Fruit fly (Drosophila melanogaster) whole organism, embryonic: Measurements from ENCODE around the gene Sec23.

Source experiments
- B-H2 ChIP-seq: fragments of 200-800 bp; sonication (Bioruptor generic); optimal IDR thresholded peaks from 2 replicates; lab custom pipeline; 2018; ENCODE audit warnings: missing biosample characterization, mild to moderate bottlenecking, missing genetic modification characterization
- CG10431 ChIP-seq: fragments of 200-800 bp; sonication (Bioruptor generic); optimal IDR thresholded peaks from 3 replicates; lab custom pipeline; 2018; ENCODE audit warnings: missing biosample characterization, mild to moderate bottlenecking, missing genetic modification characterization
- CG12391 ChIP-seq: fragments of 200-800 bp; sonication (Bioruptor generic); optimal IDR thresholded peaks from 3 replicates; lab custom pipeline; 2018; ENCODE audit warnings: missing biosample characterization, mild to moderate bottlenecking, missing genetic modification characterization, moderate library complexity
- CG12769 ChIP-seq: fragments of 200-800 bp; sonication (Bioruptor generic); optimal IDR thresholded peaks from 2 replicates; lab custom pipeline; 2019; ENCODE audit warnings: missing biosample characterization, mild to moderate bottlenecking, missing genetic modification characterization, moderate library complexity
- CG13123 ChIP-seq: fragments of 200-800 bp; sonication (Bioruptor generic); optimal IDR thresholded peaks from 2 replicates; lab custom pipeline; 2016; ENCODE audit warnings: missing biosample characterization, missing genetic modification characterization
- CG13287 ChIP-seq: fragments of 200-800 bp; sonication (Bioruptor generic); IDR thresholded peaks from 2 replicates; pipeline ENCODE4 v1.3.6; 2022; ENCODE audit warnings: missing biosample characterization, missing genetic modification characterization; ENCODE audit not compliant: partially characterized antibody
- CG13624 ChIP-seq: fragments of 200-800 bp; sonication (Bioruptor generic); optimal IDR thresholded peaks from 2 replicates; lab custom pipeline; 2016; ENCODE audit warnings: missing biosample characterization, missing genetic modification characterization
- CG15269 ChIP-seq: fragments of 200-800 bp; sonication (Bioruptor generic); optimal IDR thresholded peaks from 2 replicates; lab custom pipeline; 2018; ENCODE audit warnings: missing biosample characterization, mild to moderate bottlenecking, missing genetic modification characterization, moderate library complexity
- CG17802 ChIP-seq: fragments of 200-800 bp; sonication (Bioruptor generic); optimal IDR thresholded peaks from 2 replicates; lab custom pipeline; 2018; ENCODE audit warnings: missing biosample characterization, mild to moderate bottlenecking, missing genetic modification characterization, moderate library complexity
- CG17829 ChIP-seq: fragments of 200-800 bp; optimal IDR thresholded peaks from 2 replicates; lab custom pipeline; 2019; ENCODE audit warnings: missing biosample characterization, mild to moderate bottlenecking, missing genetic modification characterization, moderate library complexity
- CG3838 ChIP-seq: fragments of 200-800 bp; sonication (Bioruptor generic); optimal IDR thresholded peaks from 3 replicates; lab custom pipeline; 2016; ENCODE audit warnings: missing biosample characterization, missing genetic modification characterization
- CG4707 ChIP-seq: fragments of 200-800 bp; sonication (Bioruptor generic); optimal IDR thresholded peaks from 2 replicates; lab custom pipeline; 2018; ENCODE audit warnings: missing biosample characterization, mild to moderate bottlenecking, missing genetic modification characterization, moderate library complexity
- CG7786 ChIP-seq: fragments of 200-800 bp; sonication (Bioruptor generic); optimal IDR thresholded peaks from 2 replicates; lab custom pipeline; 2016; ENCODE audit warnings: missing biosample characterization, missing genetic modification characterization
- CG8290 ChIP-seq, 3 experiments: fragments of 200-800 bp; sonication (Bioruptor generic); optimal IDR thresholded peaks; 2 replicates each; lab custom pipeline; 2016 to 2019; ENCODE audit warnings: missing biosample characterization in 3 of 3, missing genetic modification characterization in 3 of 3, mild to moderate bottlenecking in 2 of 3, moderate library complexity in 1 of 3
- CG9817 ChIP-seq: fragments of 200-800 bp; sonication (Bioruptor generic); optimal IDR thresholded peaks from 2 replicates; lab custom pipeline; 2018; ENCODE audit warnings: missing biosample characterization, mild to moderate bottlenecking, missing genetic modification characterization, moderate library complexity
- D ChIP-seq, 2 experiments: fragments of 200-800 bp in 1 of 2; fragments of >200 bp in 1 of 2; sonication (Bioruptor generic) in 1 of 2; optimal IDR thresholded peaks; 2 replicates in 1 of 2; 3 replicates in 1 of 2; lab custom pipeline; 2017; ENCODE audit warnings: mild to moderate bottlenecking in 1 of 2, missing biosample characterization in 1 of 2, missing genetic modification characterization in 1 of 2, missing genetic modification reagents in 1 of 2
- Doc3 ChIP-seq: fragments of 200-800 bp; sonication (Bioruptor generic); IDR thresholded peaks from 3 replicates; pipeline ENCODE4 v1.3.6; 2022; ENCODE audit warnings: missing biosample characterization, missing genetic modification characterization; ENCODE audit not compliant: partially characterized antibody
- Ets65A ChIP-seq: fragments of 200-800 bp; sonication (Bioruptor generic); peaks from one replicate; lab custom pipeline; 2016; ENCODE audit warnings: missing biosample characterization, missing genetic modification characterization
- HLHmδ ChIP-seq: fragments of 200-800 bp; sonication (Bioruptor generic); optimal IDR thresholded peaks from 2 replicates; lab custom pipeline; 2018; ENCODE audit warnings: missing biosample characterization, mild to moderate bottlenecking, missing genetic modification characterization, moderate library complexity
- HmgZ ChIP-seq: fragments of 200-800 bp; sonication (Bioruptor generic); optimal IDR thresholded peaks from 2 replicates; lab custom pipeline; 2018; ENCODE audit warnings: missing biosample characterization, mild to moderate bottlenecking, missing genetic modification characterization
- Hmr ChIP-seq: fragments of 200-800 bp; sonication (Bioruptor generic); optimal IDR thresholded peaks from 3 replicates; lab custom pipeline; 2017; ENCODE audit warnings: mild to moderate bottlenecking, missing biosample characterization, missing genetic modification reagents, missing genetic modification characterization
- Lhr ChIP-seq: fragments of 200-800 bp; sonication (Bioruptor generic); optimal IDR thresholded peaks from 3 replicates; lab custom pipeline; 2017; ENCODE audit warnings: mild to moderate bottlenecking, missing biosample characterization, missing genetic modification reagents, missing genetic modification characterization
- MESR4 ChIP-seq: fragments of 200-800 bp; sonication (Bioruptor generic); optimal IDR thresholded peaks from 2 replicates; lab custom pipeline; 2018; ENCODE audit warnings: missing biosample characterization, mild to moderate bottlenecking, missing genetic modification characterization, moderate library complexity
- MTF-1 ChIP-seq: fragments of 200-800 bp; sonication (Bioruptor generic); optimal IDR thresholded peaks from 2 replicates; lab custom pipeline; 2018; ENCODE audit warnings: missing biosample characterization, mild to moderate bottlenecking, missing genetic modification characterization, borderline replicate concordance
- NC2α ChIP-seq: fragments of 200-800 bp; sonication (Bioruptor generic); optimal IDR thresholded peaks from 2 replicates; lab custom pipeline; 2016; ENCODE audit warnings: missing biosample characterization, missing genetic modification characterization
- Nf-YC ChIP-seq: fragments of 200-800 bp; optimal IDR thresholded peaks from 3 replicates; lab custom pipeline; 2019; ENCODE audit warnings: missing biosample characterization, mild to moderate bottlenecking, missing genetic modification characterization, moderate library complexity
- bsh ChIP-seq, 2 experiments: fragments of 200-800 bp; sonication (Bioruptor generic); optimal IDR thresholded peaks; 2 replicates each; lab custom pipeline; 2017 to 2018; ENCODE audit warnings: mild to moderate bottlenecking in 2 of 2, missing biosample characterization in 2 of 2, missing genetic modification characterization in 2 of 2, moderate library complexity in 1 of 2
- caup ChIP-seq: fragments of 200-800 bp; sonication (Bioruptor generic); optimal IDR thresholded peaks from 3 replicates; lab custom pipeline; 2017; ENCODE audit warnings: missing biosample characterization, mild to moderate bottlenecking, missing genetic modification characterization, moderate library complexity; ENCODE audit not compliant: severe bottlenecking
- corto ChIP-seq: fragments of 200-800 bp; sonication (Bioruptor generic); optimal IDR thresholded peaks from 2 replicates; lab custom pipeline; 2016; ENCODE audit warnings: missing biosample characterization, mild to moderate bottlenecking, missing genetic modification characterization, moderate library complexity
- cwo ChIP-seq: fragments of 200-800 bp; sonication (Bioruptor generic); optimal IDR thresholded peaks from 3 replicates; lab custom pipeline; 2017; ENCODE audit warnings: missing biosample characterization, missing genetic modification characterization, mild to moderate bottlenecking, moderate library complexity, missing genetic modification reagents
- exex ChIP-seq: fragments of 200-800 bp; sonication (Bioruptor generic); optimal IDR thresholded peaks from 4 replicates; lab custom pipeline; 2018; ENCODE audit warnings: missing biosample characterization, mild to moderate bottlenecking, missing genetic modification characterization, moderate library complexity
- fd3F ChIP-seq: fragments of 200-800 bp; sonication (Bioruptor generic); optimal IDR thresholded peaks from 2 replicates; lab custom pipeline; 2018; ENCODE audit warnings: missing biosample characterization, mild to moderate bottlenecking, missing genetic modification characterization, moderate library complexity
- gcm ChIP-seq: fragments of 200-800 bp; sonication (Bioruptor generic); optimal IDR thresholded peaks from 2 replicates; lab custom pipeline; 2019; ENCODE audit warnings: missing biosample characterization, mild to moderate bottlenecking, missing genetic modification characterization, moderate library complexity
- gro ChIP-seq: fragments of 200-800 bp; sonication (Bioruptor generic); optimal IDR thresholded peaks from 2 replicates; lab custom pipeline; 2016; ENCODE audit warnings: missing biosample characterization, missing genetic modification characterization
- gsb ChIP-seq: fragments of 200-800 bp; sonication (Bioruptor generic); IDR thresholded peaks from 2 replicates; pipeline ENCODE4 v1.3.6; 2022; ENCODE audit warnings: missing biosample characterization, missing genetic modification characterization
- lab ChIP-seq: fragments of 200-800 bp; sonication (Bioruptor generic); optimal IDR thresholded peaks from 3 replicates; lab custom pipeline; 2017; ENCODE audit warnings: missing biosample characterization, missing genetic modification characterization, mild to moderate bottlenecking, moderate library complexity, missing genetic modification reagents
- luna ChIP-seq: fragments of 200-800 bp; sonication (Bioruptor generic); optimal IDR thresholded peaks from 2 replicates; lab custom pipeline; 2016; ENCODE audit warnings: missing biosample characterization, missing genetic modification characterization
- mirr ChIP-seq: fragments of 200-800 bp; sonication (Bioruptor generic); optimal IDR thresholded peaks from 3 replicates; lab custom pipeline; 2018; ENCODE audit warnings: missing biosample characterization, mild to moderate bottlenecking, missing genetic modification characterization
- nom ChIP-seq: fragments of 200-800 bp; sonication (Bioruptor generic); optimal IDR thresholded peaks from 2 replicates; lab custom pipeline; 2017; ENCODE audit warnings: missing biosample characterization, missing genetic modification characterization, mild to moderate bottlenecking, moderate library complexity, missing genetic modification reagents
- onecut ChIP-seq: fragments of 200-800 bp; sonication (Bioruptor generic); IDR thresholded peaks from 2 replicates; pipeline ENCODE4 v1.3.6; 2022; ENCODE audit warnings: missing biosample characterization, missing genetic modification characterization
- pb ChIP-seq: fragments of 200-800 bp; sonication (Bioruptor generic); optimal IDR thresholded peaks from 3 replicates; lab custom pipeline; 2016; ENCODE audit warnings: missing biosample characterization, missing genetic modification characterization
- pfk ChIP-seq: fragments of 200-800 bp; sonication (Bioruptor generic); optimal IDR thresholded peaks from 2 replicates; lab custom pipeline; 2018; ENCODE audit warnings: missing biosample characterization, mild to moderate bottlenecking, missing genetic modification characterization, moderate library complexity
- psq ChIP-seq: fragments of 200-800 bp; sonication (Bioruptor generic); optimal IDR thresholded peaks from 2 replicates; lab custom pipeline; 2017; ENCODE audit warnings: missing biosample characterization, missing genetic modification characterization
- sug ChIP-seq: fragments of 200-800 bp; optimal IDR thresholded peaks from 2 replicates; lab custom pipeline; 2019; ENCODE audit warnings: missing biosample characterization, mild to moderate bottlenecking, missing genetic modification characterization, moderate library complexity
- unpg ChIP-seq: fragments of 200-800 bp; sonication (Bioruptor generic); optimal IDR thresholded peaks from 3 replicates; lab custom pipeline; 2018; ENCODE audit warnings: missing biosample characterization, mild to moderate bottlenecking, missing genetic modification characterization, moderate library complexity
- wek ChIP-seq: fragments of 200-800 bp; sonication (Bioruptor generic); optimal IDR thresholded peaks from 3 replicates; lab custom pipeline; 2018; ENCODE audit warnings: missing biosample characterization, mild to moderate bottlenecking, missing genetic modification characterization, moderate library complexity

The Sec23 gene

dm6 chr3R:5600361-5601043, 48.4 kb upstream of the Sec23 start:
- TF ChIP-seq fd3F (GFP tag; lab: Kevin White, UChicago) = no peak
- TF ChIP-seq D (optimal IDR thresholded peaks at IDR 0.05; lab: Kevin White, UChicago) = peak; percentile 65
- no peak for TF ChIP-seq D (GFP tag; optimal IDR thresholded peaks at IDR 0.05; lab: Kevin White, UChicago)
- TF ChIP-seq Hmr (GFP tag; lab: Kevin White, UChicago) = peak; percentile 9
- TF ChIP-seq gcm (GFP tag; lab: Kevin White, UChicago) = no peak
- peak; percentile 49 for TF ChIP-seq gro (GFP tag; lab: Kevin White, UChicago)
- no peak for TF ChIP-seq CG8290 (GFP tag; optimal IDR thresholded peaks at IDR 0.05; lab: Kevin White, UChicago)
- peak in 1 of 2 experiments; percentile 75 for TF ChIP-seq CG8290 (tag; optimal IDR thresholded peaks at IDR 0.05; lab: Kevin White, UChicago)
- TF ChIP-seq CG13123 = no peak
- no peak for TF ChIP-seq CG9817
- TF ChIP-seq cwo = peak; percentile 48
- TF ChIP-seq HmgZ (tag; lab: Kevin White, UChicago) = peak; percentile 32
- TF ChIP-seq Doc3 = no peak
- no peak for TF ChIP-seq CG15269
- TF ChIP-seq unpg (GFP tag; lab: Kevin White, UChicago) = no peak
- TF ChIP-seq luna = peak; percentile 13
- TF ChIP-seq B-H2 (GFP tag; lab: Kevin White, UChicago) = peak; percentile 79
- peak; percentile 58 for TF ChIP-seq wek (GFP tag; lab: Kevin White, UChicago)
- TF ChIP-seq CG10431 (GFP tag; lab: Kevin White, UChicago) = peak; percentile 89
- TF ChIP-seq MTF-1 (GFP tag; lab: Kevin White, UChicago) = peak; percentile 21
- TF ChIP-seq psq = peak; percentile 95
- no peak for TF ChIP-seq CG17802
- peak; percentile 75 for TF ChIP-seq nom (GFP tag; lab: Kevin White, UChicago)
- TF ChIP-seq CG17829 (tag; lab: Kevin White, UChicago) = peak; percentile 63
- TF ChIP-seq gsb (GFP tag; lab: Robert Waterston, UW) = no peak
- TF ChIP-seq CG3838 (GFP tag; lab: Kevin White, UChicago) = no peak
- TF ChIP-seq pb (GFP tag; lab: Kevin White, UChicago) = peak; percentile 5
- peak; percentile 11 to 23 for TF ChIP-seq bsh (GFP tag; optimal IDR thresholded peaks at IDR 0.05; lab: Kevin White, UChicago)
- TF ChIP-seq mirr (GFP tag; lab: Kevin White, UChicago) = peak; percentile 75
- TF ChIP-seq onecut (GFP tag; lab: Robert Waterston, UW) = peak; percentile 16; the same call in 1 of the 2 replicates
- TF ChIP-seq lab (GFP tag; lab: Kevin White, UChicago) = no peak
- TF ChIP-seq corto (GFP tag; lab: Kevin White, UChicago) = peak; percentile 55
- peak; percentile 70 for TF ChIP-seq sug (tag; lab: Kevin White, UChicago)
- no peak for TF ChIP-seq NC2α (GFP tag; lab: Kevin White, UChicago)
- no peak for TF ChIP-seq CG7786
- TF ChIP-seq Nf-YC (tag; lab: Kevin White, UChicago) = peak; percentile 53
- peak; percentile 14 for TF ChIP-seq exex (tag; lab: Kevin White, UChicago)
- TF ChIP-seq MESR4 (GFP tag; lab: Kevin White, UChicago) = peak; percentile 95
- TF ChIP-seq CG13287 = no peak
- TF ChIP-seq Ets65A (GFP tag; lab: Kevin White, UChicago) = no peak
- TF ChIP-seq pfk (GFP tag; lab: Kevin White, UChicago) = peak; percentile 92
- TF ChIP-seq Lhr (GFP tag; lab: Kevin White, UChicago) = no peak
- peak; percentile 89 for TF ChIP-seq HLHmδ (GFP tag; lab: Kevin White, UChicago)
- peak; percentile 39 for TF ChIP-seq caup (GFP tag; lab: Kevin White, UChicago)
- TF ChIP-seq CG12769 (tag; lab: Kevin White, UChicago) = peak; percentile 97
- peak; percentile 22 for TF ChIP-seq CG12391
- TF ChIP-seq CG13624 = no peak
- TF ChIP-seq CG4707 (GFP tag; lab: Kevin White, UChicago) = peak; percentile 7
